Worm (Caenorhabditis elegans): ENCODE data around the gene srg-9.

The srg-9 gene

DNA sequence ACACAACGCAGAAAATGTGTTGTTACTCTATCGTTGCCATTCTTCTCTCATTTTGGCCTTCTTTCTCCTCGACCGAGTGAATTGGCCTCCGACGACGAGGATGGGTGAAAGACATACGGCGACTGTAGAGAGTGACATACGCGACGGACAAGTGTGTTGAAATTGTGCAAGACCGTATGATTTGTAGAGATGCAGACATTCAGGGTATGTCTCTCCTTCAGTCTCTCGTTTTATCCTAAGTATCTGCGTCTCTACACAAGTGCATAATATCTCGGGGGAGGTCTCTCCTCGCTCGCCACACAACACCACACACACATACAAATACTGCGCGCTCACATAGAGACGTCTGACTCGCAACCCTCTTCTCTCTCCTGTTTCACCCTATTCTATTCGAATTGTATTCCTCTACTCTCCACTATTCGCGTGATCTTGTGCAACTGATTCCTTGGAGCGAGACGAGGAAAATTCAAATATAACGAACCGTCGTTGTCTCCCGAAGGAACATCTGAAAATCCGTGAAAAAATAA, 23.6 kb upstream of the srg-9 start, which contains the start of gene hmg-1.2 (continued):
- 0 out of 2 replicates have a peak, but pooled peaks have one; percentile 44 for TF ChIP-seq ceh-20 (GFP tag; IDR thresholded peaks at IDR 0.05)
- TF ChIP-seq F26F4.8 (GFP tag; conservative IDR thresholded peaks at IDR 0.05) = no peak
- TF ChIP-seq daf-16 (GFP tag; optimal IDR thresholded peaks at IDR 0.05) = peak; percentile 66 to 81
- TF ChIP-seq daf-16 (tag; optimal IDR thresholded peaks at IDR 0.05) = peak; percentile 67
- no peak for TF ChIP-seq lir-3 (tag; optimal IDR thresholded peaks at IDR 0.05)
- no peak for TF ChIP-seq ZK337.2 (GFP tag; IDR thresholded peaks at IDR 0.05)
- TF ChIP-seq hmg-1.1 (GFP tag; IDR thresholded peaks at IDR 0.05) = peak; percentile 92
- TF ChIP-seq F49E8.2 (tag; optimal IDR thresholded peaks at IDR 0.05; ENCODE audit: borderline replicate concordance) = no peak
- TF ChIP-seq nhr-48 (tag; optimal IDR thresholded peaks at IDR 0.05) = peak; percentile 68
- no peak for TF ChIP-seq duxl-1 (tag; optimal IDR thresholded peaks at IDR 0.05; ENCODE audit: poor library complexity)
- no peak for TF ChIP-seq zag-1 (tag; optimal IDR thresholded peaks at IDR 0.05)
- no peak for TF ChIP-seq D1046.2 (GFP tag; IDR thresholded peaks at IDR 0.05)
- TF ChIP-seq dmd-9 (GFP tag; IDR thresholded peaks at IDR 0.05) = no peak
- TF ChIP-seq hlh-11 (tag; optimal IDR thresholded peaks at IDR 0.05) = peak; percentile 97

DNA sequence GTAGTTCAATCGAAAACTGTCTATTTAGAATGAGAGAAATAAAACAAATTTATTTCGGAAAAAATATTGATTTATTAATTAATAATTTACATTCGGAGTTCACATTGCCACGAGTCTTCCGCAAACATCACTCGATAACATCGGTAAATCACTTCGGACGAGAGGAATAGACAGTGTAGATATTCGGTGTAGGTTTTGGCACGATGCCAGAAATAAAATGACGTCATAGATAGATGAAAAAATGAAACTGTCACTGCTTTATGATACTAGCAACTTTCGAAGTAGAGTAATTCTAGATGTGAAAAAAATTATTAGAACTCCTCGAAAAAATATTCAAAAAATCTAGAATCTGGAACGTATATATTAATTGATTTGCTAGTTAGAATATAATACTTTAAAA, 22.9 kb upstream of the srg-9 start:
- no peak for TF ChIP-seq F26F4.8 (GFP tag; conservative IDR thresholded peaks at IDR 0.05)
- no peak for TF ChIP-seq lin-38 (GFP tag; IDR thresholded peaks at IDR 0.05)
- TF ChIP-seq nhr-6 (tag; optimal IDR thresholded peaks at IDR 0.05) = no peak
- no peak for TF ChIP-seq Y48G9A.11 (GFP tag; IDR thresholded peaks at IDR 0.05)
- no peak for TF ChIP-seq lir-3 (tag; optimal IDR thresholded peaks at IDR 0.05)
- no peak for TF ChIP-seq jun-1 (tag; optimal IDR thresholded peaks at IDR 0.05)
- no peak for TF ChIP-seq ztf-11 (tag; optimal IDR thresholded peaks at IDR 0.05)
- no peak for TF ChIP-seq dmd-8 (GFP tag; IDR thresholded peaks at IDR 0.05)
- no peak for TF ChIP-seq F49E8.2 (tag; optimal IDR thresholded peaks at IDR 0.05; ENCODE audit: borderline replicate concordance)
- TF ChIP-seq Y105C5A.15 (GFP tag; IDR thresholded peaks at IDR 0.05) = no peak
- TF ChIP-seq Y75B8A.6 (GFP tag; IDR thresholded peaks at IDR 0.05) = no peak
- no peak for TF ChIP-seq spr-1 (tag; optimal IDR thresholded peaks at IDR 0.05)
- no peak for TF ChIP-seq nhr-76 (tag; optimal IDR thresholded peaks at IDR 0.05)
- TF ChIP-seq ZK337.2 (GFP tag; IDR thresholded peaks at IDR 0.05) = no peak
- TF ChIP-seq ama-1 (optimal IDR thresholded peaks at IDR 0.05) = no peak
- no peak for TF ChIP-seq hif-1 (tag; optimal IDR thresholded peaks at IDR 0.05)
- TF ChIP-seq mep-1 (tag; optimal IDR thresholded peaks at IDR 0.05) = no peak
- TF ChIP-seq ceh-82 (tag; optimal IDR thresholded peaks at IDR 0.05) = no peak
- TF ChIP-seq arid-1 (GFP tag; conservative IDR thresholded peaks at IDR 0.05) = no peak
- no peak for TF ChIP-seq skn-1 (tag; optimal IDR thresholded peaks at IDR 0.05)

DNA sequence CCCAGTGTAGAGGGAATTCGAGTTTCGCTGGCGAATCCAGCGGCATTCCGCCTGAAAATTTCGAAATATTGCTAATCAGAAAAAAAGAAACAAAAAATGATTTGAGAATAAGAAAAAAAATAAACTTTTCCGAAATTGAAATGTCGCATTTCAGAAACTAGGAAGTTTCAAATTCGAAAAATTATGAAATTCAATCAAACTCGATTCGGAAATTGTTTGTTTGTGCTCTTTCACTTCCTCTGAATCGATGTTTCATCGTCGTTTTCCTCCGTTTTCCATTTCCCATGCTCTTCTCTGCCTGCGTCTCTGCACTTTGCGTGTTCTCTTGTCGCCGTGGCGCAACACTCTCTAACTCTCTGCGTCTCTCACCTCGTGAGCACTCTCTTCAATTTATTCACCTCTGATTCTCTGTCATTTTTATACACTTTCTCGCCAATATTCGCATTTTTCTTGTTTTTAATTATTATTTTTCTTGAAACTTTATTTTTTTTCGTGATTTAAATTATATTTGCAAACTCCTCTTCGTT, 21.8 kb upstream of the srg-9 start, which contains the start of gene C18F10.7:
Gene C18F10.7, minus strand, starts transcription at position 51 of the 527 bp plus-strand sequence.
- TF ChIP-seq sdz-12 (GFP tag; optimal IDR thresholded peaks at IDR 0.05) (no peak), lin-15B (tag; optimal IDR thresholded peaks at IDR 0.05) (no peak), nhr-48 (tag; optimal IDR thresholded peaks at IDR 0.05) (no peak), dmd-9 (GFP tag; IDR thresholded peaks at IDR 0.05) (no peak), mes-2 (tag; optimal IDR thresholded peaks at IDR 0.05; ENCODE audit: poor library complexity, severe bottlenecking) (peak; percentile 49), php-3 (GFP tag; IDR thresholded peaks at IDR 0.05) (0 out of 2 replicates have a peak, but pooled peaks have one; percentile 31), mxl-3 (GFP tag; optimal IDR thresholded peaks at IDR 0.05) (no peak), F44E2.7 (GFP tag; IDR thresholded peaks at IDR 0.05) (no peak), rbr-2 (tag; optimal IDR thresholded peaks at IDR 0.05) (peak; percentile 34), arid-1 (GFP tag; conservative IDR thresholded peaks at IDR 0.05) (peak; percentile 53; the same call in 1 of the 2 replicates), unc-130 (GFP tag; optimal IDR thresholded peaks at IDR 0.05) (peak; percentile 61), ceh-82 (tag; optimal IDR thresholded peaks at IDR 0.05) (no peak), aha-1 (tag) (peak; percentile 94), lir-3 (tag; optimal IDR thresholded peaks at IDR 0.05) (no peak), lim-7 (GFP tag; IDR thresholded peaks at IDR 0.05) (no peak), lin-13 (GFP tag; optimal IDR thresholded peaks at IDR 0.05) (no peak), ztf-7 (tag; optimal IDR thresholded peaks at IDR 0.05) (no peak), T26A8.4 (GFP tag; IDR thresholded peaks at IDR 0.05) (no peak), Y75B8A.6 (GFP tag; IDR thresholded peaks at IDR 0.05) (no peak), hmg-1.1 (GFP tag; IDR thresholded peaks at IDR 0.05) (peak; percentile 69), zip-11 (GFP tag; IDR thresholded peaks at IDR 0.05) (no peak), ZK546.5 (tag; optimal IDR thresholded peaks at IDR 0.05) (no peak), nhr-111 (GFP tag; optimal IDR thresholded peaks at IDR 0.05) (no peak), dpl-1 (GFP tag; optimal IDR thresholded peaks at IDR 0.05) (peak; percentile 42), snpc-4 (tag; optimal IDR thresholded peaks at IDR 0.05) (no peak)

Measured in whole organism, L4 larva.